Fruit fly (Drosophila melanogaster): ENCODE results near the gene Fibp.

dm6 chr3L:19818701-19819100, 934 bp upstream of the Fibp start:
- TF ChIP-seq D1 (tag; optimal IDR thresholded peaks at IDR 0.05) (no peak), Pif1A (GFP tag; optimal IDR thresholded peaks at IDR 0.05) (no peak), gl (tag; optimal IDR thresholded peaks at IDR 0.05) (no peak), CG34367 (tag; optimal IDR thresholded peaks at IDR 0.05) (no peak), fd96Ca (GFP tag; IDR thresholded peaks at IDR 0.05) (no peak)
